Fruit fly (Drosophila melanogaster): Measurements from ENCODE around the gene pont.

DNA sequence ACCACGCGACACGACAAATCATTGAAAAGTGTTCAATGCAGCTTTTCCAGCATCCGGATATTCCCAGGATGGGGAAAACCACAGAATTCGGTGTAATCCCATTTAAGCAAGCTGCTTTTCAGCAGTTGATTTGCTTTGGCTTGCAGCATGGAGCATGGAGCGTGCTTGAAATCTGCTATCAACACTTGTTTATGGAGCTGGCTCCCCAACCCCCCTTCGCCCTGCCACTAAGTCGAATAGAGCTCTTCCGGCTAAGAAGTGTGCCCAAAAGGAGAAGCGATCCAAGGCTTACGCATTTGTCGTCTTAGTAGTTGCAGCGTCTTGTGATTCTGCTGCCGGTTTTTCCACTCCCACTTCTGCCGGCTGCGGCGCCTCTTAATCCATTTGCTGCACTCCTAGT lies 12.4 kb downstream of the pont start:
- TF ChIP-seq usp (GFP tag; optimal IDR thresholded peaks at IDR 0.05), result no peak
- TF ChIP-seq OdsH (GFP tag; optimal IDR thresholded peaks at IDR 0.05), result no peak
- no peak for TF ChIP-seq lola (GFP tag; optimal IDR thresholded peaks at IDR 0.05)
- TF ChIP-seq Myc (optimal IDR thresholded peaks at IDR 0.05), result no peak
- no peak for TF ChIP-seq Abd-B (GFP tag; optimal IDR thresholded peaks at IDR 0.05)
- TF ChIP-seq Rel (GFP tag; optimal IDR thresholded peaks at IDR 0.05), result no peak
- TF ChIP-seq Rel (tag; optimal IDR thresholded peaks at IDR 0.05), result no peak
- no peak for TF ChIP-seq pan (optimal IDR thresholded peaks at IDR 0.05)
- no peak for TF ChIP-seq h (GFP tag; optimal IDR thresholded peaks at IDR 0.05)

All from whole organism, wandering third instar larva.